Worm (Caenorhabditis elegans): ENCODE data around the gene T24F1.7.

Gene T24F1.7

ce11 chrII:11293433-11293832, 18.9 kb upstream of the T24F1.7 start, which contains the start of gene C47G2.4 (continued):
- no peak for TF ChIP-seq ztf-4 (tag; optimal IDR thresholded peaks at IDR 0.05)
- peak; percentile 83 for TF ChIP-seq rnt-1 (tag; optimal IDR thresholded peaks at IDR 0.05)
- TF ChIP-seq ztf-11 (tag; optimal IDR thresholded peaks at IDR 0.05): peak in 1 of 2 experiments; percentile 26
- peak; percentile 76 to 84 for TF ChIP-seq lin-35 (GFP tag; optimal IDR thresholded peaks at IDR 0.05)
- peak; percentile 83 for TF ChIP-seq lin-14 (GFP tag; optimal IDR thresholded peaks at IDR 0.05)
- TF ChIP-seq zag-1 (tag; optimal IDR thresholded peaks at IDR 0.05): no peak
- TF ChIP-seq xbp-1 (tag; optimal IDR thresholded peaks at IDR 0.05): peak; percentile 64
- peak; percentile 24 for TF ChIP-seq snpc-4 (tag; optimal IDR thresholded peaks at IDR 0.05)
- TF ChIP-seq hpl-2 (GFP tag; optimal IDR thresholded peaks at IDR 0.05): no peak
- TF ChIP-seq aha-1 (tag; optimal IDR thresholded peaks at IDR 0.05): no peak

ce11 chrII:11297217-11297738, 15.0 kb upstream of the T24F1.7 start, which contains the start of gene saps-1:
saps-1 (plus strand) TSS chrII:11297688.
- TF ChIP-seq snu-23 (GFP tag; optimal IDR thresholded peaks at IDR 0.05) (peak; percentile 37), C34B4.2 (tag; optimal IDR thresholded peaks at IDR 0.05) (no peak), alr-1 (tag; optimal IDR thresholded peaks at IDR 0.05; ENCODE audit: borderline replicate concordance) (no peak), mdl-1 (tag; optimal IDR thresholded peaks at IDR 0.05) (peak in 1 of 2 experiments; percentile 7), dpl-1 (GFP tag; optimal IDR thresholded peaks at IDR 0.05) (peak in 2 of 3 experiments; percentile 47 to 57), hlh-4 (tag; optimal IDR thresholded peaks at IDR 0.05) (no peak), mep-1 (tag; optimal IDR thresholded peaks at IDR 0.05) (peak; percentile 6), unc-62 (GFP tag; optimal IDR thresholded peaks at IDR 0.05) (no peak), elt-3 (tag; optimal IDR thresholded peaks at IDR 0.05) (peak in 1 of 6 experiments; percentile 14), nhr-71 (tag; optimal IDR thresholded peaks at IDR 0.05) (peak; percentile 19), efl-1 (optimal IDR thresholded peaks at IDR 0.05) (peak; percentile 48 to 58), efl-1 (GFP tag; optimal IDR thresholded peaks at IDR 0.05 in 1 of 2) (peak; percentile 38 to 94), sptf-1 (tag; optimal IDR thresholded peaks at IDR 0.05) (no peak), nhr-85 (tag) (peak; percentile 31), ama-1 (optimal IDR thresholded peaks at IDR 0.05) (no peak), nhr-20 (tag; optimal IDR thresholded peaks at IDR 0.05) (peak; percentile 44), ztf-11 (tag; optimal IDR thresholded peaks at IDR 0.05) (no peak), nhr-77 (tag; optimal IDR thresholded peaks at IDR 0.05) (no peak), nhr-47 (tag; optimal IDR thresholded peaks at IDR 0.05) (peak; percentile 12), rnt-1 (tag; optimal IDR thresholded peaks at IDR 0.05) (peak; percentile 35), lin-35 (GFP tag; optimal IDR thresholded peaks at IDR 0.05) (peak; percentile 25 to 58), lsy-2 (tag; optimal IDR thresholded peaks at IDR 0.05) (peak; percentile 33 to 41), F16B12.6 (tag; optimal IDR thresholded peaks at IDR 0.05) (peak; percentile 87), ceh-82 (tag; optimal IDR thresholded peaks at IDR 0.05) (peak in 1 of 3 experiments; percentile 52)

- TF ChIP-seq hlh-4 (tag; optimal IDR thresholded peaks at IDR 0.05) (no peak), nhr-11 (tag; optimal IDR thresholded peaks at IDR 0.05) (no peak), blmp-1 (tag; optimal IDR thresholded peaks at IDR 0.05) (no peak), sup-37 (GFP tag; optimal IDR thresholded peaks at IDR 0.05) (no peak), ceh-90 (tag; optimal IDR thresholded peaks at IDR 0.05) (no peak), ceh-82 (tag; optimal IDR thresholded peaks at IDR 0.05) (no peak), ceh-88 (GFP tag; IDR thresholded peaks at IDR 0.05) (no peak), lin-13 (GFP tag; optimal IDR thresholded peaks at IDR 0.05) (no peak), nhr-76 (tag; optimal IDR thresholded peaks at IDR 0.05) (no peak), mdl-1 (tag; optimal IDR thresholded peaks at IDR 0.05) (no peak), efl-3 (GFP tag; optimal IDR thresholded peaks at IDR 0.05) (no peak), pag-3 (tag; optimal IDR thresholded peaks at IDR 0.05; ENCODE audit: borderline replicate concordance, insufficient read depth) (no peak), hlh-17 (GFP tag; optimal IDR thresholded peaks at IDR 0.05; ENCODE audit: borderline replicate concordance) (no peak), C34B4.2 (tag; optimal IDR thresholded peaks at IDR 0.05) (no peak), xbp-1 (tag; optimal IDR thresholded peaks at IDR 0.05) (no peak), zag-1 (tag; optimal IDR thresholded peaks at IDR 0.05) (no peak)
Measured at ce11 chrII:11301059-11301458, 11.3 kb upstream of the T24F1.7 start, which contains the start of gene raga-1. raga-1 (plus strand) TSS chrII:11301359.

Data from whole organism, L1 larva.